Fruit fly (Drosophila melanogaster) whole organism, embryonic: ENCODE results near the gene Osi16.
A peak's percentile ranks its signal among the peaks of the same experiment; 100 is the strongest.

ENCODE experiments used
- Atf3 ChIP-seq: fragments of 200-800 bp; sonication (Bioruptor generic); optimal IDR thresholded peaks from 3 replicates; lab custom pipeline; 2016; ENCODE audit warnings: missing biosample characterization, missing genetic modification characterization
- Blimp-1 ChIP-seq: fragments of 200-800 bp; sonication (Bioruptor generic); optimal IDR thresholded peaks from 3 replicates; lab custom pipeline; 2018; ENCODE audit warnings: missing biosample characterization, missing genetic modification characterization, mild to moderate bottlenecking, moderate library complexity, missing genetic modification reagents
- CG10654 ChIP-seq: fragments of 200-800 bp; sonication (Bioruptor generic); optimal IDR thresholded peaks from 2 replicates; lab custom pipeline; 2016; ENCODE audit warnings: missing biosample characterization, missing genetic modification characterization
- CG10979 ChIP-seq: fragments of 200-800 bp; sonication (Bioruptor generic); optimal IDR thresholded peaks from 2 replicates; lab custom pipeline; 2018; ENCODE audit warnings: missing biosample characterization, mild to moderate bottlenecking, missing genetic modification characterization, moderate library complexity
- CG1233 ChIP-seq: fragments of 200-800 bp; sonication (Bioruptor generic); optimal IDR thresholded peaks from 4 replicates; lab custom pipeline; 2018; ENCODE audit warnings: missing biosample characterization, mild to moderate bottlenecking, missing genetic modification characterization
- CG13894 ChIP-seq: fragments of 200-800 bp; sonication (Bioruptor generic); optimal IDR thresholded peaks from 3 replicates; lab custom pipeline; 2018; ENCODE audit warnings: missing biosample characterization, mild to moderate bottlenecking, missing genetic modification characterization, moderate library complexity
- CG14441 ChIP-seq: fragments of 200-800 bp; sonication (Bioruptor generic); IDR thresholded peaks from 2 replicates; pipeline ENCODE4 v1.3.6; 2022; ENCODE audit warnings: missing biosample characterization, missing genetic modification characterization
- CG15514 ChIP-seq: fragments of 200-800 bp; sonication (Bioruptor generic); optimal IDR thresholded peaks from 3 replicates; lab custom pipeline; 2017; ENCODE audit warnings: missing biosample characterization, missing genetic modification characterization, mild to moderate bottlenecking, moderate library complexity, missing genetic modification reagents
- CG18476 ChIP-seq: fragments of 200-800 bp; sonication (Bioruptor generic); optimal IDR thresholded peaks from 2 replicates; lab custom pipeline; 2016; ENCODE audit warnings: missing biosample characterization, mild to moderate bottlenecking, missing genetic modification characterization
- CG18599 ChIP-seq: fragments of 200-800 bp; sonication (Bioruptor generic); optimal IDR thresholded peaks from 3 replicates; lab custom pipeline; 2017; ENCODE audit warnings: missing biosample characterization, missing genetic modification characterization, mild to moderate bottlenecking, moderate library complexity, missing genetic modification reagents
- CG2129 ChIP-seq: fragments of 200-800 bp; sonication (Bioruptor generic); IDR thresholded peaks from 2 replicates; pipeline ENCODE4 v1.3.6; 2022; ENCODE audit warnings: missing biosample characterization, missing genetic modification characterization; ENCODE audit not compliant: partially characterized antibody
- CG2712 ChIP-seq: fragments of 200-800 bp; optimal IDR thresholded peaks from 3 replicates; lab custom pipeline; 2019; ENCODE audit warnings: missing biosample characterization, mild to moderate bottlenecking, missing genetic modification characterization, moderate library complexity
- CG30020 ChIP-seq: fragments of 200-800 bp; optimal IDR thresholded peaks from 2 replicates; lab custom pipeline; 2019; ENCODE audit warnings: missing biosample characterization, mild to moderate bottlenecking, missing genetic modification characterization, moderate library complexity
- CG3281 ChIP-seq: fragments of 200-800 bp; sonication (Bioruptor generic); optimal IDR thresholded peaks from 3 replicates; lab custom pipeline; 2017; ENCODE audit warnings: missing biosample characterization, mild to moderate bottlenecking, missing genetic modification characterization
- CG34376 ChIP-seq: fragments of 200-800 bp; sonication (Bioruptor generic); optimal IDR thresholded peaks from 2 replicates; lab custom pipeline; 2018; ENCODE audit warnings: missing biosample characterization, mild to moderate bottlenecking, missing genetic modification characterization
- CG42726 ChIP-seq: fragments of 200-800 bp; sonication (Bioruptor generic); IDR thresholded peaks from 2 replicates; pipeline ENCODE4 v1.3.6; 2022; ENCODE audit warnings: missing biosample characterization, missing genetic modification characterization; ENCODE audit not compliant: partially characterized antibody
- CG5245 ChIP-seq: fragments of 200-800 bp; sonication (Bioruptor generic); optimal IDR thresholded peaks from 3 replicates; lab custom pipeline; 2016; ENCODE audit warnings: missing biosample characterization, missing genetic modification characterization
- CG6689 ChIP-seq: fragments of 200-800 bp; sonication (Bioruptor generic); IDR thresholded peaks from 2 replicates; pipeline ENCODE4 v1.3.6; 2022; ENCODE audit warnings: missing biosample characterization, missing genetic modification characterization
- CG6854 ChIP-seq: fragments of 200-800 bp; sonication (Bioruptor generic); optimal IDR thresholded peaks from 3 replicates; lab custom pipeline; 2017; ENCODE audit warnings: missing biosample characterization, mild to moderate bottlenecking, missing genetic modification characterization
- CG7556 ChIP-seq: fragments of 200-800 bp; sonication (Bioruptor generic); optimal IDR thresholded peaks from 2 replicates; lab custom pipeline; 2017; ENCODE audit warnings: missing biosample characterization, mild to moderate bottlenecking, missing genetic modification characterization
- Camta ChIP-seq: fragments of 200-800 bp; sonication (Bioruptor generic); optimal IDR thresholded peaks from 2 replicates; lab custom pipeline; 2016; ENCODE audit warnings: missing biosample characterization, missing genetic modification characterization
- Dip2 ChIP-seq: fragments of 200-800 bp; sonication (Bioruptor generic); IDR thresholded peaks from 2 replicates; pipeline ENCODE4 v1.3.6; 2022; ENCODE audit warnings: missing biosample characterization, missing genetic modification characterization
- Fer1 ChIP-seq: fragments of 200-800 bp; sonication (Bioruptor generic); optimal IDR thresholded peaks from 2 replicates; lab custom pipeline; 2017; ENCODE audit warnings: missing biosample characterization, mild to moderate bottlenecking, missing genetic modification characterization
- HLH3B ChIP-seq: fragments of 200-800 bp; sonication (Bioruptor generic); IDR thresholded peaks from 2 replicates; pipeline ENCODE4 v1.3.6; 2022; ENCODE audit warnings: missing biosample characterization, missing genetic modification characterization
- Hey ChIP-seq: fragments of 200-800 bp; sonication (Bioruptor generic); optimal IDR thresholded peaks from 3 replicates; lab custom pipeline; 2018; ENCODE audit warnings: missing biosample characterization, mild to moderate bottlenecking, missing genetic modification characterization
- Lhr ChIP-seq: fragments of 200-800 bp; sonication (Bioruptor generic); optimal IDR thresholded peaks from 3 replicates; lab custom pipeline; 2017; ENCODE audit warnings: mild to moderate bottlenecking, missing biosample characterization, missing genetic modification reagents, missing genetic modification characterization
- Pdp1 ChIP-seq, 2 experiments: fragments of 200-800 bp; sonication (Bioruptor generic); optimal IDR thresholded peaks; 3 replicates each; lab custom pipeline; 2016; ENCODE audit warnings: missing biosample characterization in 2 of 2, missing genetic modification characterization in 2 of 2, mild to moderate bottlenecking in 1 of 2, moderate library complexity in 1 of 2
- ap ChIP-seq: fragments of 200-800 bp; sonication (Bioruptor generic); IDR thresholded peaks from 2 replicates; pipeline ENCODE4 v1.3.6; 2022; ENCODE audit warnings: missing biosample characterization, missing genetic modification characterization
- dmrt99B ChIP-seq: fragments of 200-800 bp; sonication (Bioruptor generic); optimal IDR thresholded peaks from 2 replicates; lab custom pipeline; 2018; ENCODE audit warnings: missing biosample characterization, mild to moderate bottlenecking, missing genetic modification characterization, moderate library complexity
- emc ChIP-seq: fragments of 200-800 bp; sonication (Bioruptor generic); optimal IDR thresholded peaks from 2 replicates; lab custom pipeline; 2016; ENCODE audit warnings: missing biosample characterization, missing genetic modification characterization
- ewg ChIP-seq: fragments of 200-800 bp; sonication (Bioruptor generic); optimal IDR thresholded peaks from 3 replicates; lab custom pipeline; 2017; ENCODE audit warnings: mild to moderate bottlenecking, missing biosample characterization, missing genetic modification reagents, missing genetic modification characterization
- eyg ChIP-seq: fragments of 200-800 bp; sonication (Bioruptor generic); optimal IDR thresholded peaks from 3 replicates; lab custom pipeline; 2016; ENCODE audit warnings: missing biosample characterization, missing genetic modification characterization
- fu2 ChIP-seq: fragments of 200-800 bp; sonication (Bioruptor generic); optimal IDR thresholded peaks from 2 replicates; lab custom pipeline; 2016; ENCODE audit warnings: missing biosample characterization, missing genetic modification characterization
- ind ChIP-seq: fragments of 200-800 bp; sonication (Bioruptor generic); optimal IDR thresholded peaks from 3 replicates; lab custom pipeline; 2016; ENCODE audit warnings: missing biosample characterization, missing genetic modification characterization
- kni ChIP-seq: fragments of 200-800 bp; sonication (Bioruptor generic); optimal IDR thresholded peaks from 3 replicates; lab custom pipeline; 2017; ENCODE audit warnings: mild to moderate bottlenecking, missing biosample characterization, missing genetic modification reagents, missing genetic modification characterization
- oc ChIP-seq: fragments of 200-800 bp; sonication (Bioruptor generic); optimal IDR thresholded peaks from 2 replicates; lab custom pipeline; 2018; ENCODE audit warnings: missing biosample characterization, mild to moderate bottlenecking, missing genetic modification characterization, moderate library complexity
- otp ChIP-seq: fragments of 200-800 bp; sonication (Bioruptor generic); IDR thresholded peaks from 3 replicates; pipeline ENCODE4, ENCODE4 v1.3.6; 2022; ENCODE audit warnings: missing biosample characterization, missing genetic modification characterization
- pb ChIP-seq: fragments of 200-800 bp; sonication (Bioruptor generic); optimal IDR thresholded peaks from 3 replicates; lab custom pipeline; 2016; ENCODE audit warnings: missing biosample characterization, missing genetic modification characterization
- seq ChIP-seq: fragments of 200-800 bp; sonication (Bioruptor generic); IDR thresholded peaks from 2 replicates; pipeline ENCODE4 v1.3.6; 2022; ENCODE audit warnings: missing biosample characterization, missing genetic modification characterization
- sim ChIP-seq: fragments of 200-800 bp; sonication (Bioruptor generic); IDR thresholded peaks from 2 replicates; pipeline ENCODE4 v1.3.6; 2022; ENCODE audit warnings: missing biosample characterization, missing genetic modification characterization
- sr ChIP-seq: fragments of 200-800 bp; sonication (Bioruptor generic); IDR thresholded peaks from 3 replicates; pipeline ENCODE4 v1.3.6; 2022; ENCODE audit warnings: missing biosample characterization, missing genetic modification characterization
- vvl ChIP-seq: fragments of 200-800 bp; sonication (Bioruptor generic); IDR thresholded peaks from 2 replicates; pipeline ENCODE4 v1.3.6; 2022; ENCODE audit warnings: missing biosample characterization, missing genetic modification characterization
- yki ChIP-seq: fragments of >200 bp; optimal IDR thresholded peaks from 3 replicates; lab custom pipeline; 2018
- zfh2 ChIP-seq: fragments of 200-800 bp; sonication (Bioruptor generic); optimal IDR thresholded peaks from 2 replicates; lab custom pipeline; 2016; ENCODE audit warnings: missing biosample characterization, missing genetic modification characterization

Osi16 gene

DNA sequence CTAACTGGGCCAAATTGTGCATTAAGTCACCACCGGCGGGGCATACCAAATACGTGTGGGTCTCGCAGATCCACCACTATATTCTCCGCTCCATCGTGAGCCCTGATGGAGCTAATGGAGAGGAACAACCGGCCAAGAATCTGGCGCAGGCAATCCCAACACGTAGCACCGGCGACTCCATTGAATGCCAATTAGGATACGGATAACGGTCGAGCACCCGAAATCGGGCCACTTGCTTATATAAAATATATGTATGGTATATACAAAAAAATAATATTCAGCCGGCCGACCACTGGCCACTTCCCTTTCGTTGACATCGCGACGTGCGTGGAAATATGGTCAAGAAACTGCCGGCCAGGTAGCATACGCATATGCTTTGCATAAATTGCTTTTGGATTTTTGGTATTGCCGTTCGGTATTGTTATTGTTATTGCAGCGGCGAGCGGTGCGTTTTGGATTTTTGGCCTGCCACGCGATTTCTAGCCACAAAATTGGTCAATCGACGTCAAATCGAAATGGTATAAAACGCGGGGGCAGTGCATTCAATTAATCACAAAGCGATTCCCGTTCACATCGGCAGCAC is 3.7 kb upstream of the Osi16 start, which contains the start of gene Osi15:
Gene Osi15 (plus strand): TSS at position 548 of the 583 bp plus-strand sequence.
- TF ChIP-seq pb (GFP tag; lab: Kevin White, UChicago) (no peak), Pdp1 (GFP tag; optimal IDR thresholded peaks at IDR 0.05; lab: Kevin White, UChicago) (no peak), Atf3 (no peak), dmrt99B (tag; lab: Kevin White, UChicago) (no peak), CG5245 (GFP tag; lab: Kevin White, UChicago) (no peak), sr (0 out of 3 replicates have a peak, but pooled peaks have one; percentile 21), CG10654 (no peak), ind (no peak), oc (no peak), fu2 (GFP tag; lab: Kevin White, UChicago) (no peak), Hey (tag; lab: Kevin White, UChicago) (no peak), CG6854 (GFP tag; lab: Kevin White, UChicago) (no peak), CG10979 (tag; lab: Kevin White, UChicago) (no peak), CG18476 (GFP tag; lab: Kevin White, UChicago) (no peak), ewg (GFP tag; lab: Kevin White, UChicago) (no peak), CG7556 (GFP tag; lab: Kevin White, UChicago) (no peak), CG14441 (no peak), HLH3B (no peak), yki (lab: Kevin White, UChicago) (no peak), vvl (GFP tag; lab: Robert Waterston, UW) (peak; percentile 91), CG18599 (GFP tag; lab: Kevin White, UChicago) (no peak), Dip2 (no peak), CG34376 (GFP tag; lab: Kevin White, UChicago) (no peak), ap (no peak), seq (GFP tag; lab: Robert Waterston, UW) (no peak), CG6689 (GFP tag; lab: Robert Waterston, UW) (no peak), CG13894 (tag; lab: Kevin White, UChicago) (peak; percentile 42), CG3281 (GFP tag; lab: Kevin White, UChicago) (no peak), Blimp-1 (GFP tag; lab: Kevin White, UChicago) (peak; percentile 61), CG2129 (GFP tag; lab: Robert Waterston, UW) (no peak), CG30020 (no peak), zfh2 (GFP tag; lab: Kevin White, UChicago) (no peak), emc (GFP tag; lab: Kevin White, UChicago) (no peak), CG1233 (GFP tag; lab: Kevin White, UChicago) (no peak), Camta (GFP tag; lab: Kevin White, UChicago) (no peak), otp (GFP tag; lab: Robert Waterston, UW) (no peak), CG42726 (GFP tag; lab: Robert Waterston, UW) (no peak), Lhr (GFP tag; lab: Kevin White, UChicago) (no peak), kni (GFP tag; lab: Kevin White, UChicago) (peak; percentile 83), CG15514 (GFP tag; lab: Kevin White, UChicago) (no peak), CG2712 (no peak), Fer1 (no peak), eyg (GFP tag; lab: Kevin White, UChicago) (no peak), sim (no peak)
- TF ChIP-seq, all 482 proteins: peak for 5
